Worm (Caenorhabditis elegans) whole organism, midembryonic: ENCODE data around the gene lim-8.

Experiments
- T22C8.4 ChIP-seq: fragments of 200-800 bp; sonication (Bioruptor generic); IDR thresholded peaks from 2 replicates; pipeline ENCODE4 v1.3.6; 2022; ENCODE audit warnings: missing genetic modification characterization, missing compliant biosample characterization
- cog-1 ChIP-seq: sonication (generic microtip); optimal IDR thresholded peaks from 2 replicates; lab custom pipeline; 2016; ENCODE audit warnings: missing genetic modification characterization, missing compliant biosample characterization
- flt-1 ChIP-seq: fragments of 200-800 bp; sonication (Bioruptor generic); IDR thresholded peaks from 2 replicates; pipeline ENCODE4 v1.3.6; 2022; ENCODE audit warnings: missing genetic modification characterization, missing compliant biosample characterization
- klf-2 ChIP-seq: fragments of 200-800 bp; sonication (Bioruptor generic); conservative IDR thresholded peaks from 2 replicates; pipeline ENCODE4 v1.3.6; 2022; ENCODE audit warnings: missing genetic modification reagents, missing genetic modification characterization, missing compliant biosample characterization
- med-1 ChIP-seq: sonication (generic microtip); optimal IDR thresholded peaks from 2 replicates; lab custom pipeline; 2017; ENCODE audit warnings: missing genetic modification characterization, mild to moderate bottlenecking, missing compliant biosample characterization, antibody characterized with exemption, missing genetic modification reagents; ENCODE audit not compliant: insufficient read depth
- ref-1 ChIP-seq: fragments of 200-800 bp; sonication (Bioruptor generic); conservative IDR thresholded peaks from 2 replicates; pipeline ENCODE4 v1.3.6; 2022; ENCODE audit warnings: missing genetic modification reagents, missing genetic modification characterization, missing compliant biosample characterization
- tab-1 ChIP-seq: fragments of 200-800 bp; sonication (Bioruptor generic); IDR thresholded peaks from 2 replicates; pipeline ENCODE4 v1.3.6; 2022; ENCODE audit warnings: missing genetic modification characterization, missing compliant biosample characterization
- ztf-23 ChIP-seq: fragments of 200-800 bp; sonication (Bioruptor generic); IDR thresholded peaks from 2 replicates; pipeline ENCODE4 v1.3.6; 2022; ENCODE audit warnings: missing genetic modification reagents, missing genetic modification characterization, missing compliant biosample characterization
- ztf-29 ChIP-seq: fragments of 200-800 bp; sonication (Bioruptor generic); IDR thresholded peaks from 2 replicates; pipeline ENCODE4 v1.3.6; 2022; ENCODE audit warnings: missing genetic modification reagents, missing genetic modification characterization, missing compliant biosample characterization

The lim-8 gene

ce11 chrIII:6818037-6818436 is 15.4 kb downstream of the lim-8 start:
- no peak for TF ChIP-seq med-1 (GFP tag; lab: Kevin White, UChicago)
- TF ChIP-seq klf-2, result no peak
- no peak for TF ChIP-seq ref-1 (GFP tag; lab: Robert Waterston, UW)
- no peak for TF ChIP-seq cog-1 (tag; lab: Kevin White, UChicago)
- no peak for TF ChIP-seq tab-1 (GFP tag; lab: Robert Waterston, UW)
- no peak for TF ChIP-seq ztf-23 (GFP tag; lab: Robert Waterston, UW)
- TF ChIP-seq ztf-29 (GFP tag; lab: Robert Waterston, UW), result no peak
- no peak for TF ChIP-seq flt-1 (GFP tag; lab: Robert Waterston, UW)
- no peak for TF ChIP-seq T22C8.4 (GFP tag; lab: Robert Waterston, UW)

ce11 chrIII:6819322-6819901 is 16.8 kb downstream of the lim-8 start, which contains the start of gene F28F5.6:
F28F5.6 (minus strand) TSS chrIII:6819372.
- TF ChIP-seq cog-1 (tag; lab: Kevin White, UChicago), result no peak
- TF ChIP-seq T22C8.4 (GFP tag; lab: Robert Waterston, UW), result no peak
- no peak for TF ChIP-seq klf-2

ce11 chrIII:6820343-6820985 is 17.9 kb downstream of the lim-8 start, which contains the start of gene ten-1:
ten-1 (plus strand) TSS chrIII:6820935.
- TF ChIP-seq ref-1 (GFP tag; lab: Robert Waterston, UW) (no peak), cog-1 (tag; lab: Kevin White, UChicago) (no peak), ztf-29 (GFP tag; lab: Robert Waterston, UW) (no peak), klf-2 (no peak), flt-1 (GFP tag; lab: Robert Waterston, UW) (no peak), T22C8.4 (GFP tag; lab: Robert Waterston, UW) (no peak), med-1 (GFP tag; lab: Kevin White, UChicago) (no peak)

- no peak for TF ChIP-seq flt-1 (GFP tag; lab: Robert Waterston, UW)
- TF ChIP-seq ztf-29 (GFP tag; lab: Robert Waterston, UW), result no peak
Observed at ce11 chrIII:6822790-6823189, 20.2 kb downstream of the lim-8 start.

- TF ChIP-seq ref-1 (GFP tag; lab: Robert Waterston, UW) (no peak), flt-1 (GFP tag; lab: Robert Waterston, UW) (0 out of 2 replicates have a peak, but pooled peaks have one; percentile 47), ztf-29 (GFP tag; lab: Robert Waterston, UW) (no peak)
Observed at ce11 chrIII:6826137-6826536, 23.5 kb downstream of the lim-8 start.

- TF ChIP-seq med-1 (GFP tag; lab: Kevin White, UChicago), result no peak
- TF ChIP-seq ztf-23 (GFP tag; lab: Robert Waterston, UW), result no peak
- no peak for TF ChIP-seq T22C8.4 (GFP tag; lab: Robert Waterston, UW)
- no peak for TF ChIP-seq ref-1 (GFP tag; lab: Robert Waterston, UW)
- no peak for TF ChIP-seq ztf-29 (GFP tag; lab: Robert Waterston, UW)
- no peak for TF ChIP-seq tab-1 (GFP tag; lab: Robert Waterston, UW)
Observed at ce11 chrIII:6831312-6831711, 28.7 kb downstream of the lim-8 start.

- TF ChIP-seq klf-2, result no peak
- TF ChIP-seq ref-1 (GFP tag; lab: Robert Waterston, UW), result no peak
- no peak for TF ChIP-seq med-1 (GFP tag; lab: Kevin White, UChicago)
- no peak for TF ChIP-seq ztf-23 (GFP tag; lab: Robert Waterston, UW)
- TF ChIP-seq flt-1 (GFP tag; lab: Robert Waterston, UW), result no peak
- TF ChIP-seq ztf-29 (GFP tag; lab: Robert Waterston, UW), result no peak
- no peak for TF ChIP-seq cog-1 (tag; lab: Kevin White, UChicago)
- no peak for TF ChIP-seq T22C8.4 (GFP tag; lab: Robert Waterston, UW)
- TF ChIP-seq tab-1 (GFP tag; lab: Robert Waterston, UW), result no peak
Observed at ce11 chrIII:6837320-6837719, 34.7 kb downstream of the lim-8 start.

- TF ChIP-seq tab-1 (GFP tag; lab: Robert Waterston, UW) (no peak), ref-1 (GFP tag; lab: Robert Waterston, UW) (no peak), ztf-29 (GFP tag; lab: Robert Waterston, UW) (no peak), klf-2 (no peak), flt-1 (GFP tag; lab: Robert Waterston, UW) (no peak), T22C8.4 (GFP tag; lab: Robert Waterston, UW) (no peak), ztf-23 (GFP tag; lab: Robert Waterston, UW) (no peak), med-1 (GFP tag; lab: Kevin White, UChicago) (no peak), cog-1 (tag; lab: Kevin White, UChicago) (no peak)
Observed at ce11 chrIII:6839091-6839490, 36.5 kb downstream of the lim-8 start.

ce11 chrIII:6848654-6849204 is 46.1 kb downstream of the lim-8 start, which contains the start of gene dhhc-5:
dhhc-5 (minus strand) TSS chrIII:6849059.
- TF ChIP-seq tab-1 (GFP tag; lab: Robert Waterston, UW) (no peak), ref-1 (GFP tag; lab: Robert Waterston, UW) (no peak), flt-1 (GFP tag; lab: Robert Waterston, UW) (no peak), klf-2 (no peak), ztf-23 (GFP tag; lab: Robert Waterston, UW) (no peak), med-1 (GFP tag; lab: Kevin White, UChicago) (no peak), cog-1 (tag; lab: Kevin White, UChicago) (no peak), ztf-29 (GFP tag; lab: Robert Waterston, UW) (no peak)
